Fruit fly (Drosophila melanogaster) S2 (cell line): Measurements from ENCODE around the gene ATPsynbetaL.

ENCODE experiments used
- CG8478 ChIP-seq: fragments of >200 bp; optimal IDR thresholded peaks from 2 replicates; lab custom pipeline; 2018
- CTCF ChIP-seq, 2 experiments: fragments of >200 bp; optimal IDR thresholded peaks; 2 replicates each; lab custom pipeline; 2018

DNA sequence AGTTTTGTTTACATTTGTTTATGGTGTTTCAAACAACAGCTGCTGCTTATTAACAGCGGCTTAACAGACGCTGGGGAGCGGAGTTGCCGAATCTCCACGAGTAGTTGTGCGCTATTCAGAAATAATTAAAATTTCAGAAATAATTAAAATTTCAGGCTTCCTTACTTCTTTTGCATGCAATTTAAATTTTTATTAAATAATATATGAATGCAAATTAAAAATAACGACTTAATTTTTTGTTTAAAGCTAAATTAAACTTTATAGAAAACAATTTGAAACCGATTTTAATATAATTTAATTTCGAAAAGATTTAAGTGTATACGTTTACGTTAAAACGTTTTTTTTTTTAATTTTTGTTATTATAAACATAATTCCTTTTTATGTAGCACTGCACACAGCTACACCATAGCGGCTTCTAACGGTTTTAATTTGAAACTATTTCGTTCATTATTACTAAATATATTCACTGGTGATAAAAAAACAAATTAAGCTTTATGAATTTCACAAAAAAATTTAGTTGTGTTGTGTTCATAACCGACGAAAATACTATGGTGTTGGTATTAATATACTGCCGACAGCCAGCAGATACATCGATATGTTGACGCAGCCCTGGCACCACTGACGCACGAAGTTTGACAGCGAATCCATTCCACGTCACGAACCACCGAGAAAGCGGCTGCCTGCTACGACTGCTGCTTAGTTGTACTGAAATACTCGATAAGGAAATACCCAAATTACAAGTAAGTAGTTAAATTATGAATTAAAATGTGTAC is 31.5 kb downstream of the ATPsynbetaL start, which contains the start of gene SsRbeta:
- TF ChIP-seq CTCF (optimal IDR thresholded peaks at IDR 0.05; lab: Kevin White, UChicago) = peak in 1 of 2 experiments; percentile 35
- no peak for TF ChIP-seq CG8478 (lab: Kevin White, UChicago)
